Fruit fly (Drosophila melanogaster): ENCODE results near the gene Atg1.

Atg1 gene

dm6 chr3L:12831290-12831952, 26.5 kb upstream of the Atg1 start (continued):
- TF ChIP-seq ewg (GFP tag; optimal IDR thresholded peaks at IDR 0.05) = no peak
- no peak for TF ChIP-seq stwl (tag; optimal IDR thresholded peaks at IDR 0.05)
- TF ChIP-seq Hr3 (GFP tag; optimal IDR thresholded peaks at IDR 0.05) = peak; percentile 48
- no peak for TF ChIP-seq Rx (GFP tag; IDR thresholded peaks at IDR 0.05)
- TF ChIP-seq CG11247 (GFP tag; IDR thresholded peaks at IDR 0.05) = no peak
- peak; percentile 1 for TF ChIP-seq CG3407 (GFP tag; optimal IDR thresholded peaks at IDR 0.05)
- TF ChIP-seq pita (GFP tag; optimal IDR thresholded peaks at IDR 0.05) = no peak
- no peak for TF ChIP-seq CG34224 (GFP tag; IDR thresholded peaks at IDR 0.05; ENCODE audit: partially characterized antibody)
- TF ChIP-seq pb (GFP tag; optimal IDR thresholded peaks at IDR 0.05) = no peak
- no peak for TF ChIP-seq crp (GFP tag; optimal IDR thresholded peaks at IDR 0.05)
- TF ChIP-seq CG8290 (GFP tag; optimal IDR thresholded peaks at IDR 0.05) = no peak
- TF ChIP-seq CG8290 (tag; optimal IDR thresholded peaks at IDR 0.05) = no peak
- peak; percentile 61; the same call in 2 of the 3 replicates for TF ChIP-seq zfh1 (GFP tag; IDR thresholded peaks at IDR 0.05)
- TF ChIP-seq Hsf (GFP tag; optimal IDR thresholded peaks at IDR 0.05) = peak; percentile 46
- TF ChIP-seq insv (GFP tag; optimal IDR thresholded peaks at IDR 0.05) = no peak
- no peak for TF ChIP-seq B-H1 (GFP tag; IDR thresholded peaks at IDR 0.05)
- peak; percentile 15 for TF ChIP-seq HmgZ (tag; optimal IDR thresholded peaks at IDR 0.05)
- peak; percentile 52; the same call in 1 of the 2 replicates for TF ChIP-seq sisA (GFP tag; IDR thresholded peaks at IDR 0.05)
- no peak for TF ChIP-seq CG11560 (tag; IDR thresholded peaks at IDR 0.05)
- peak; percentile 41 for TF ChIP-seq CG18476 (GFP tag; optimal IDR thresholded peaks at IDR 0.05)
- peak; percentile 48 for TF ChIP-seq bcd (GFP tag; optimal IDR thresholded peaks at IDR 0.05)
- TF ChIP-seq CG13123 (GFP tag; optimal IDR thresholded peaks at IDR 0.05) = no peak
- TF ChIP-seq pum (GFP tag; optimal IDR thresholded peaks at IDR 0.05) = no peak
- no peak for TF ChIP-seq CG6765 (GFP tag; optimal IDR thresholded peaks at IDR 0.05)
- TF ChIP-seq gce (GFP tag; IDR thresholded peaks at IDR 0.05) = no peak
- no peak for TF ChIP-seq CG4707 (GFP tag; optimal IDR thresholded peaks at IDR 0.05)
- peak; percentile 60 for TF ChIP-seq CG7556 (GFP tag; optimal IDR thresholded peaks at IDR 0.05)
- TF ChIP-seq caup (GFP tag; optimal IDR thresholded peaks at IDR 0.05; ENCODE audit: severe bottlenecking) = no peak
- peak; percentile 66 for TF ChIP-seq Ada2b (GFP tag; IDR thresholded peaks at IDR 0.05)
- 0 out of 2 replicates have a peak, but pooled peaks have one; percentile 16 for TF ChIP-seq HLH3B (GFP tag; IDR thresholded peaks at IDR 0.05)
- TF ChIP-seq wor (GFP tag; IDR thresholded peaks at IDR 0.05) = 0 out of 2 replicates have a peak, but pooled peaks have one; percentile 27
- TF ChIP-seq CG12942 (GFP tag; optimal IDR thresholded peaks at IDR 0.05) = no peak
- no peak; the same call in 1 of the 2 replicates for TF ChIP-seq CG10366 (GFP tag; IDR thresholded peaks at IDR 0.05)
- no peak for TF ChIP-seq MESR4 (GFP tag; optimal IDR thresholded peaks at IDR 0.05)
- TF ChIP-seq grau (tag; optimal IDR thresholded peaks at IDR 0.05) = peak; percentile 75
- TF ChIP-seq ERR (GFP tag; optimal IDR thresholded peaks at IDR 0.05) = peak; percentile 58
- TF ChIP-seq fd64A (GFP tag; optimal IDR thresholded peaks at IDR 0.05) = no peak
- no peak for TF ChIP-seq jumu (GFP tag; optimal IDR thresholded peaks at IDR 0.05)
- no peak for TF ChIP-seq CG15073 (GFP tag; optimal IDR thresholded peaks at IDR 0.05)
- peak; percentile 41 for TF ChIP-seq Side (GFP tag; optimal IDR thresholded peaks at IDR 0.05)
- TF ChIP-seq pzg (GFP tag; optimal IDR thresholded peaks at IDR 0.05) = no peak
- TF ChIP-seq CG6272 (GFP tag; IDR thresholded peaks at IDR 0.05) = no peak; the same call in 1 of the 2 replicates
- TF ChIP-seq CG2120 (GFP tag; optimal IDR thresholded peaks at IDR 0.05) = peak; percentile 80
- TF ChIP-seq Doc2 (GFP tag; IDR thresholded peaks at IDR 0.05) = no peak
- no peak for TF ChIP-seq CG10321 (GFP tag; IDR thresholded peaks at IDR 0.05)
- TF ChIP-seq yki (optimal IDR thresholded peaks at IDR 0.05) = no peak
- TF ChIP-seq CG12659 (GFP tag; optimal IDR thresholded peaks at IDR 0.05) = peak; percentile 51
- no peak for TF ChIP-seq jigr1 (GFP tag; IDR thresholded peaks at IDR 0.05)
- no peak for TF ChIP-seq Abd-B (GFP tag; optimal IDR thresholded peaks at IDR 0.05)
- TF ChIP-seq bigmax (GFP tag; optimal IDR thresholded peaks at IDR 0.05) = no peak
- no peak for TF ChIP-seq CrebB (tag; optimal IDR thresholded peaks at IDR 0.05)

Measured in whole organism, embryonic.